Worm (Caenorhabditis elegans) whole organism, L2 larva: ENCODE measurements around the gene ZK697.8.

ENCODE experiments used
- R02D3.7 ChIP-seq: fragments of 150-350 bp; optimal IDR thresholded peaks from 2 replicates; lab custom pipeline; 2014; ENCODE audit warnings: missing biosample characterization, missing genetic modification characterization
- Y55F3AM.14 ChIP-seq: fragments of 200-800 bp; sonication (Bioruptor generic); optimal IDR thresholded peaks from 2 replicates; lab custom pipeline; 2018; ENCODE audit warnings: mild to moderate bottlenecking, missing genetic modification characterization, missing compliant biosample characterization
- ZK546.5 ChIP-seq: sonication (generic microtip); optimal IDR thresholded peaks from 2 replicates; lab custom pipeline; 2017; ENCODE audit warnings: missing biosample characterization, missing genetic modification characterization
- aly-2 ChIP-seq: fragments of 150-350 bp; optimal IDR thresholded peaks from 2 replicates; lab custom pipeline; 2014; ENCODE audit warnings: missing biosample characterization, missing genetic modification characterization
- ama-1 ChIP-seq: fragments of 150-350 bp; optimal IDR thresholded peaks from 2 replicates; lab custom pipeline; 2018; ENCODE audit warnings: inconsistent platforms
- blmp-1 ChIP-seq: sonication (generic microtip); optimal IDR thresholded peaks from 2 replicates; lab custom pipeline; 2017; ENCODE audit warnings: missing genetic modification characterization, mild to moderate bottlenecking, missing compliant biosample characterization, antibody characterized with exemption, moderate library complexity; ENCODE audit not compliant: insufficient read depth
- ceh-16 ChIP-seq: fragments of 150-350 bp; optimal IDR thresholded peaks from 2 replicates; lab custom pipeline; 2014; ENCODE audit warnings: missing biosample characterization, missing genetic modification characterization
- ceh-82 ChIP-seq: fragments of 150-350 bp; optimal IDR thresholded peaks from 2 replicates; lab custom pipeline; 2014; ENCODE audit warnings: missing biosample characterization, missing genetic modification characterization
- dmd-4 ChIP-seq: sonication (generic microtip); optimal IDR thresholded peaks from 2 replicates; lab custom pipeline; 2017; ENCODE audit warnings: missing biosample characterization, missing genetic modification characterization
- egl-27 ChIP-seq: sonication (generic microtip); optimal IDR thresholded peaks from 3 replicates; lab custom pipeline; 2017; ENCODE audit warnings: missing biosample characterization, missing genetic modification reagents, missing genetic modification characterization
- fos-1 ChIP-seq: fragments of 150-350 bp; optimal IDR thresholded peaks from 2 replicates; lab custom pipeline; 2014; ENCODE audit warnings: missing biosample characterization, missing genetic modification characterization
- lin-11 ChIP-seq: fragments of 150-350 bp; sonication (generic microtip); optimal IDR thresholded peaks from 2 replicates; lab custom pipeline; 2014; ENCODE audit warnings: missing biosample characterization, missing genetic modification characterization, inconsistent platforms, mixed read lengths
- lin-13 ChIP-seq: fragments of 150-350 bp; optimal IDR thresholded peaks from 2 replicates; lab custom pipeline; 2014; ENCODE audit warnings: missing biosample characterization, missing genetic modification reagents, missing genetic modification characterization
- lin-39 ChIP-seq: fragments of 150-350 bp; optimal IDR thresholded peaks from 2 replicates; lab custom pipeline; 2014; ENCODE audit warnings: missing biosample characterization, missing genetic modification reagents, missing genetic modification characterization
- lsy-2 ChIP-seq, 2 experiments: fragments of 150-350 bp in 1 of 2; sonication (generic microtip) in 1 of 2; optimal IDR thresholded peaks; 2 replicates each; lab custom pipeline; 2014 to 2017; ENCODE audit warnings: missing biosample characterization in 2 of 2, missing genetic modification characterization in 2 of 2
- mbf-1 ChIP-seq: sonication (generic microtip); optimal IDR thresholded peaks from 2 replicates; lab custom pipeline; 2017; ENCODE audit warnings: missing biosample characterization, missing genetic modification characterization
- nhr-10 ChIP-seq: sonication (generic microtip); optimal IDR thresholded peaks from 2 replicates; lab custom pipeline; 2017; ENCODE audit warnings: missing biosample characterization, missing genetic modification characterization
- nhr-11 ChIP-seq: fragments of 150-350 bp; optimal IDR thresholded peaks from 2 replicates; lab custom pipeline; 2014; ENCODE audit warnings: missing biosample characterization, missing genetic modification characterization
- nhr-12 ChIP-seq: fragments of 150-350 bp; optimal IDR thresholded peaks from 2 replicates; lab custom pipeline; 2014; ENCODE audit warnings: missing biosample characterization, missing genetic modification characterization
- nhr-21 ChIP-seq: fragments of 150-350 bp; optimal IDR thresholded peaks from 2 replicates; lab custom pipeline; 2014; ENCODE audit warnings: missing biosample characterization, missing genetic modification characterization
- nhr-23 ChIP-seq: fragments of 150-350 bp; optimal IDR thresholded peaks from 2 replicates; lab custom pipeline; 2014; ENCODE audit warnings: missing biosample characterization, missing genetic modification reagents, missing genetic modification characterization
- nhr-237 ChIP-seq: fragments of 150-350 bp; optimal IDR thresholded peaks from 2 replicates; lab custom pipeline; 2014; ENCODE audit warnings: missing biosample characterization, missing genetic modification characterization
- nhr-6 ChIP-seq: fragments of 150-350 bp; optimal IDR thresholded peaks from 2 replicates; lab custom pipeline; 2014; ENCODE audit warnings: missing biosample characterization, missing genetic modification characterization
- nhr-77 ChIP-seq: fragments of 150-350 bp; optimal IDR thresholded peaks from 2 replicates; lab custom pipeline; 2014; ENCODE audit warnings: missing biosample characterization, missing genetic modification characterization
- peb-1 ChIP-seq: fragments of 150-350 bp; optimal IDR thresholded peaks from 2 replicates; lab custom pipeline; 2014; ENCODE audit warnings: missing biosample characterization, missing genetic modification characterization
- sem-4 ChIP-seq: fragments of 150-350 bp; optimal IDR thresholded peaks from 2 replicates; lab custom pipeline; 2014; ENCODE audit warnings: missing biosample characterization, missing genetic modification reagents, missing genetic modification characterization
- skn-1 ChIP-seq: sonication (generic microtip); optimal IDR thresholded peaks from 2 replicates; lab custom pipeline; 2017; ENCODE audit warnings: missing biosample characterization, missing genetic modification characterization
- sma-3 ChIP-seq: sonication (generic microtip); optimal IDR thresholded peaks from 2 replicates; lab custom pipeline; 2016; ENCODE audit warnings: missing genetic modification reagents, missing genetic modification characterization, missing compliant biosample characterization
- snpc-4 ChIP-seq: fragments of 150-350 bp; optimal IDR thresholded peaks from 2 replicates; lab custom pipeline; 2014; ENCODE audit warnings: missing biosample characterization, missing genetic modification characterization
- unc-39 ChIP-seq: fragments of 150-350 bp; optimal IDR thresholded peaks from 2 replicates; lab custom pipeline; 2014; ENCODE audit warnings: missing biosample characterization, missing genetic modification characterization
- zag-1 ChIP-seq: fragments of 150-350 bp; optimal IDR thresholded peaks from 2 replicates; lab custom pipeline; 2014; ENCODE audit warnings: missing biosample characterization, missing genetic modification characterization
- ztf-1 ChIP-seq: fragments of 200-800 bp; sonication (Bioruptor generic); conservative IDR thresholded peaks from 2 replicates; pipeline ENCODE4 v1.3.6; 2022; ENCODE audit warnings: missing genetic modification characterization, missing compliant biosample characterization
- ztf-11 ChIP-seq: sonication (generic microtip); optimal IDR thresholded peaks from 2 replicates; lab custom pipeline; 2017; ENCODE audit warnings: missing biosample characterization, missing genetic modification characterization
- ztf-4 ChIP-seq: fragments of 150-350 bp; optimal IDR thresholded peaks from 2 replicates; lab custom pipeline; 2014; ENCODE audit warnings: missing biosample characterization, missing genetic modification characterization

The ZK697.8 gene

ce11 chrV:1767427-1767826 is 18.5 kb upstream of the ZK697.8 start:
- TF ChIP-seq snpc-4 (tag; lab: Kevin White, UChicago), result no peak
- no peak for TF ChIP-seq mbf-1
- no peak for TF ChIP-seq sem-4 (tag; lab: Kevin White, UChicago)
- TF ChIP-seq nhr-11, result no peak
- no peak for TF ChIP-seq unc-39 (tag; lab: Kevin White, UChicago)
- TF ChIP-seq nhr-77 (tag; lab: Kevin White, UChicago), result no peak
- no peak for TF ChIP-seq nhr-237 (tag; lab: Kevin White, UChicago)
- TF ChIP-seq ceh-82 (tag; lab: Kevin White, UChicago), result no peak
- no peak for TF ChIP-seq peb-1 (tag; lab: Kevin White, UChicago)
- no peak for TF ChIP-seq lsy-2 (tag; optimal IDR thresholded peaks at IDR 0.05; lab: Kevin White, UChicago)
- TF ChIP-seq lin-11 (tag; lab: Kevin White, UChicago), result no peak
- TF ChIP-seq zag-1 (tag; lab: Kevin White, UChicago), result no peak
- TF ChIP-seq lin-13 (GFP tag; lab: Kevin White, UChicago), result no peak
- TF ChIP-seq R02D3.7 (tag; lab: Kevin White, UChicago), result no peak
- TF ChIP-seq blmp-1 (tag; lab: Kevin White, UChicago), result no peak
- no peak for TF ChIP-seq egl-27 (tag; lab: Kevin White, UChicago)
- TF ChIP-seq lin-39 (tag; lab: Kevin White, UChicago), result no peak
- TF ChIP-seq ztf-11 (tag; lab: Kevin White, UChicago), result no peak
- TF ChIP-seq ztf-1 (GFP tag; lab: Robert Waterston, UW), result no peak
- no peak for TF ChIP-seq Y55F3AM.14 (GFP tag; lab: Kevin White, UChicago)

DNA sequence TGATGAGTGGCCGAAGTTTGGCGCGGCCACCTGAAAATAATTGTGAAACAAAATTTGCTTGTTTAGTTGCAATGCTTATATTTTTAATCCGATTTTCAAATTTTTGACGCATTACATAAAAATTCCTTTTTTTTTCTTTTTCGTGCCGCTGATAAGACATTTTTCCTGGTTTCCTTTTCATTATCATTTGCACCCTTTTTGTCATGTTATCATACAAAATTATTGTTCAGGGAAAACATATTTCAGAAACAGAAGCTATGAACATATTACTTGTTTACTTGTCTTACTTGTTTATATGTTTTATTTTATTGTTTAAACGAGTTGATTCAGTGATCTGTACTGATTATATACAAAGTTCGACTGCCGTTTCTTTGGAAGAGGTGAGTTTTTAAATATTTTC is 11.7 kb upstream of the ZK697.8 start, which contains the start of gene clec-205:
TSS of gene clec-205 (plus strand) at position 212 of the 400 bp plus-strand sequence.
- TF ChIP-seq fos-1 (tag; lab: Kevin White, UChicago), result peak; percentile 63
- TF ChIP-seq nhr-6 (tag; lab: Kevin White, UChicago), result no peak
- TF ChIP-seq ama-1 (lab: Kevin White, UChicago), result no peak
- no peak for TF ChIP-seq dmd-4
- TF ChIP-seq ztf-1 (GFP tag; lab: Robert Waterston, UW), result no peak

- TF ChIP-seq ceh-82 (tag; lab: Kevin White, UChicago) (no peak), fos-1 (tag; lab: Kevin White, UChicago) (peak; percentile 28)
These were observed 7.9 kb upstream of the ZK697.8 start, which contains the start of gene clec-204 for ce11 chrV:1756856-1757255. Gene clec-204, plus strand, starts transcription at chrV:1757156.

DNA sequence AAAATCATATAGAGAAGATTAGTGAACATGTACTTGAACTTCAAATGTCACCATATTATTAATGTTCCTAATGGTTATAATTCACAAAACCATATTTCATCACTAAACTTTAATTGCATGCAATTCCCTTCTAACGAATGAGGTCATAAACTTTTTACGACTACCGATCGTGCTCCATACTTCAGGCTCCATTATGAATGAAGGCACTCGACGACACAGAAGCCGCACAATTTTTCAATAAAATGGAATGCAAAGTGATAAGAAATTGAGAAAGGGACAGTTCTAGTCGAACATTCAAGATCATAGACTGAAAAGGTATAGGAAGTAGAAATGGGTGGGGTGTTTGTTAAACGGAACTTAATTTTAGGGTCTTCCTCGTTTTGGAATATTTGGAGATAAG is 7.1 kb upstream of the ZK697.8 start:
- TF ChIP-seq egl-27 (tag; lab: Kevin White, UChicago), result no peak
- no peak for TF ChIP-seq ama-1 (lab: Kevin White, UChicago)
- no peak for TF ChIP-seq ceh-16 (tag; lab: Kevin White, UChicago)
- no peak for TF ChIP-seq nhr-6 (tag; lab: Kevin White, UChicago)
- no peak for TF ChIP-seq skn-1 (tag; lab: Kevin White, UChicago)
- TF ChIP-seq nhr-23 (tag; lab: Kevin White, UChicago), result no peak
- TF ChIP-seq nhr-77 (tag; lab: Kevin White, UChicago), result no peak
- TF ChIP-seq lin-13 (GFP tag; lab: Kevin White, UChicago), result no peak
- TF ChIP-seq aly-2 (tag; lab: Kevin White, UChicago), result no peak
- TF ChIP-seq ztf-4 (tag; lab: Kevin White, UChicago), result no peak
- no peak for TF ChIP-seq unc-39 (tag; lab: Kevin White, UChicago)
- no peak for TF ChIP-seq nhr-21 (tag; lab: Kevin White, UChicago)
- no peak for TF ChIP-seq zag-1 (tag; lab: Kevin White, UChicago)
- TF ChIP-seq lin-39 (tag; lab: Kevin White, UChicago), result no peak
- TF ChIP-seq Y55F3AM.14 (GFP tag; lab: Kevin White, UChicago), result no peak
- no peak for TF ChIP-seq ztf-11 (tag; lab: Kevin White, UChicago)
- TF ChIP-seq sma-3 (GFP tag; lab: Kevin White, UChicago), result no peak
- no peak for TF ChIP-seq blmp-1 (tag; lab: Kevin White, UChicago)
- TF ChIP-seq ZK546.5, result no peak

DNA sequence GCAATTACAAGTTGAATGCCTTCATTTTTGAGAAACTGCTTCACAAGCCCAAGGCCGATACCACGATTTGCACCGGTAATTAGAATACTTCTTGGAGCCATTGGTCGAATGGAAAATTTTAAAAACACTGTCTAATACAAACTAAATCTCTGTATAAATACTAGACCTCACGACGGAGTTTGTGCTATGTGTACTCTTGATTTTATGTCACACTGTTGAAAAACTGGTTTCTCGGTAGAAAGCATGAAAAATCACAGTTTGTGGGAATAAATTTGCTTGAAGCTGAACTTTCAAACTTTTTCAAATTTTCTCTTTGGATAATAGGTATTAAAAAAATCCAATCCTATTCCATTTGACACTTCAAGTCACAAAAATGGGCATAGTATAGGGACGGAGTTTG is 6.6 kb upstream of the ZK697.8 start, which contains the start of gene ZK697.14:
TSS of gene ZK697.14 (minus strand) at position 101 of the 400 bp plus-strand sequence.
- TF ChIP-seq nhr-12 (no peak), nhr-10 (tag; lab: Kevin White, UChicago) (no peak), aly-2 (tag; lab: Kevin White, UChicago) (no peak)
